Worm (Caenorhabditis elegans) whole organism, young adult: ENCODE results near the gene thoc-1.

Source experiments
- B0019.2 ChIP-seq: fragments of 200-800 bp; sonication (Bioruptor generic); conservative IDR thresholded peaks from 2 replicates; pipeline ENCODE4 v1.3.6; 2022; ENCODE audit warnings: missing genetic modification reagents, missing genetic modification characterization, missing compliant biosample characterization
- B0035.1 ChIP-seq: sonication (generic microtip); optimal IDR thresholded peaks from 2 replicates; lab custom pipeline; 2016; ENCODE audit warnings: missing genetic modification characterization, mild to moderate bottlenecking, missing compliant biosample characterization, missing genotype, missing genetic modification reagents
- F22D6.2 ChIP-seq: sonication (generic microtip); optimal IDR thresholded peaks from 2 replicates; lab custom pipeline; 2016; ENCODE audit warnings: mild to moderate bottlenecking, missing genetic modification characterization, missing compliant biosample characterization
- F39B2.1 ChIP-seq: fragments of 200-800 bp; sonication (Bioruptor generic); IDR thresholded peaks from 2 replicates; pipeline ENCODE4 v1.3.6; 2022; ENCODE audit warnings: missing genetic modification reagents, missing genetic modification characterization, missing compliant biosample characterization
- K11D2.4 ChIP-seq: fragments of 200-800 bp; sonication (Bioruptor generic); IDR thresholded peaks from 2 replicates; pipeline ENCODE4 v1.3.6; 2022; ENCODE audit warnings: missing genetic modification reagents, missing genetic modification characterization, missing compliant biosample characterization
- Y79H2A.3 ChIP-seq: fragments of 200-800 bp; sonication (Bioruptor generic); conservative IDR thresholded peaks from 2 replicates; pipeline ENCODE4 v1.3.6; 2022; ENCODE audit warnings: missing genetic modification reagents, missing genetic modification characterization, missing compliant biosample characterization
- ZK185.1 ChIP-seq: sonication (generic microtip); optimal IDR thresholded peaks from 2 replicates; lab custom pipeline; 2016; ENCODE audit warnings: mild to moderate bottlenecking, missing genetic modification characterization, missing compliant biosample characterization; ENCODE audit not compliant: poor library complexity, severe bottlenecking
- akir-1 ChIP-seq: fragments of 200-800 bp; sonication (Bioruptor generic); optimal IDR thresholded peaks from 2 replicates; lab custom pipeline; 2018; ENCODE audit warnings: mild to moderate bottlenecking, missing genetic modification characterization, moderate library complexity, missing compliant biosample characterization
- atf-7 ChIP-seq: sonication (generic microtip); optimal IDR thresholded peaks from 2 replicates; lab custom pipeline; 2017; ENCODE audit warnings: mild to moderate bottlenecking, missing genetic modification characterization, missing compliant biosample characterization
- athp-1 ChIP-seq: sonication (generic microtip); optimal IDR thresholded peaks from 2 replicates; lab custom pipeline; 2017; ENCODE audit warnings: mild to moderate bottlenecking, missing genetic modification characterization, missing compliant biosample characterization
- attf-3 ChIP-seq: fragments of 200-800 bp; sonication (Bioruptor generic); conservative IDR thresholded peaks from 2 replicates; pipeline ENCODE4 v1.3.6; 2022; ENCODE audit warnings: missing genetic modification reagents, missing genetic modification characterization, missing compliant biosample characterization
- cebp-2 ChIP-seq: fragments of 200-800 bp; sonication (Bioruptor generic); IDR thresholded peaks from 2 replicates; pipeline ENCODE4 v1.3.6; 2022; ENCODE audit warnings: missing genetic modification characterization, missing compliant biosample characterization
- ceh-58 ChIP-seq: fragments of 200-800 bp; sonication (Bioruptor generic); IDR thresholded peaks from 2 replicates; pipeline ENCODE4 v1.3.6; 2022; ENCODE audit warnings: missing genetic modification characterization, missing compliant biosample characterization
- die-1 ChIP-seq: sonication (generic microtip); optimal IDR thresholded peaks from 2 replicates; lab custom pipeline; 2016; ENCODE audit warnings: missing genotype, mild to moderate bottlenecking, missing genetic modification characterization, missing compliant biosample characterization
- dox-1 ChIP-seq: fragments of 200-800 bp; sonication (Bioruptor generic); IDR thresholded peaks from 2 replicates; pipeline ENCODE4 v1.3.6; 2022; ENCODE audit warnings: missing genetic modification reagents, missing genetic modification characterization, missing compliant biosample characterization
- dpl-1 ChIP-seq: fragments of 150-350 bp; optimal IDR thresholded peaks from 2 replicates; lab custom pipeline; 2014; ENCODE audit warnings: missing biosample characterization, missing genetic modification reagents, missing genetic modification characterization
- egl-18 ChIP-seq: fragments of 200-800 bp; sonication (Bioruptor generic); IDR thresholded peaks from 2 replicates; pipeline ENCODE4 v1.3.6; 2022; ENCODE audit warnings: missing genetic modification reagents, missing genetic modification characterization, missing compliant biosample characterization
- egl-44 ChIP-seq: fragments of 200-800 bp; sonication (Bioruptor generic); IDR thresholded peaks from 2 replicates; pipeline ENCODE4 v1.3.6; 2022; ENCODE audit warnings: missing genetic modification reagents, missing genetic modification characterization, missing compliant biosample characterization
- ekl-4 ChIP-seq: fragments of 200-800 bp; sonication (Bioruptor generic); IDR thresholded peaks from 2 replicates; pipeline ENCODE4 v1.3.6; 2022; ENCODE audit warnings: missing genetic modification reagents, missing genetic modification characterization, missing compliant biosample characterization
- ets-4 ChIP-seq: fragments of 200-800 bp; sonication (Bioruptor generic); optimal IDR thresholded peaks from 2 replicates; lab custom pipeline; 2018; ENCODE audit warnings: mild to moderate bottlenecking, missing genetic modification characterization, missing compliant biosample characterization
- hlh-26 ChIP-seq: fragments of 200-800 bp; sonication (Bioruptor generic); conservative IDR thresholded peaks from 2 replicates; pipeline ENCODE4 v1.3.6; 2022; ENCODE audit warnings: missing genetic modification reagents, missing genetic modification characterization, missing compliant biosample characterization
- let-526 ChIP-seq: fragments of 200-800 bp; sonication (Bioruptor generic); IDR thresholded peaks from 2 replicates; pipeline ENCODE4 v1.3.6; 2022; ENCODE audit warnings: missing genetic modification reagents, missing genetic modification characterization, missing compliant biosample characterization
- lin-54 ChIP-seq: fragments of 200-800 bp; sonication (Bioruptor generic); optimal IDR thresholded peaks from 2 replicates; lab custom pipeline; 2018; ENCODE audit warnings: mild to moderate bottlenecking, missing genetic modification characterization, missing compliant biosample characterization
- lir-1 ChIP-seq: fragments of 200-800 bp; sonication (Bioruptor generic); conservative IDR thresholded peaks from 2 replicates; pipeline ENCODE4 v1.3.6; 2022; ENCODE audit warnings: missing genetic modification reagents, missing genetic modification characterization, missing compliant biosample characterization
- madf-3 ChIP-seq: fragments of 200-800 bp; sonication (Bioruptor generic); IDR thresholded peaks from 2 replicates; pipeline ENCODE4 v1.3.6; 2022; ENCODE audit warnings: missing genetic modification reagents, missing genetic modification characterization, missing compliant biosample characterization
- madf-6 ChIP-seq: fragments of 200-800 bp; sonication (Bioruptor generic); IDR thresholded peaks from 2 replicates; pipeline ENCODE4 v1.3.6; 2022; ENCODE audit warnings: missing genetic modification reagents, missing genetic modification characterization, missing compliant biosample characterization
- mcd-1 ChIP-seq: fragments of 200-800 bp; sonication (Bioruptor generic); IDR thresholded peaks from 2 replicates; pipeline ENCODE4 v1.3.6; 2022; ENCODE audit warnings: missing genetic modification reagents, missing genetic modification characterization, missing compliant biosample characterization
- nfya-2 ChIP-seq: fragments of 200-800 bp; sonication (Bioruptor generic); IDR thresholded peaks from 2 replicates; pipeline ENCODE4 v1.3.6; 2022; ENCODE audit warnings: missing genetic modification reagents, missing genetic modification characterization, missing compliant biosample characterization
- nhr-179 ChIP-seq: sonication (generic microtip); optimal IDR thresholded peaks from 2 replicates; lab custom pipeline; 2016; ENCODE audit warnings: mild to moderate bottlenecking, missing genetic modification characterization, missing compliant biosample characterization
- nhr-27 ChIP-seq: fragments of 200-800 bp; sonication (Bioruptor generic); optimal IDR thresholded peaks from 2 replicates; lab custom pipeline; 2018; ENCODE audit warnings: mild to moderate bottlenecking, missing genetic modification characterization, moderate library complexity, missing compliant biosample characterization
- pbrm-1 ChIP-seq: fragments of 200-800 bp; sonication (Bioruptor generic); IDR thresholded peaks from 2 replicates; pipeline ENCODE4 v1.3.6; 2022; ENCODE audit warnings: missing genetic modification reagents, missing genetic modification characterization, missing compliant biosample characterization
- rpc-1 ChIP-seq, 2 experiments: fragments of 150-350 bp in 1 of 2; sonication (generic microtip) in 1 of 2; optimal IDR thresholded peaks; 2 replicates each; lab custom pipeline; 2014 to 2018; ENCODE audit warnings: missing biosample characterization in 1 of 2, missing genetic modification characterization in 1 of 2, missing genetic modification reagents in 1 of 2, missing genotype in 1 of 2
- unc-130 ChIP-seq: sonication (generic microtip); optimal IDR thresholded peaks from 2 replicates; lab custom pipeline; 2016; ENCODE audit warnings: missing genetic modification reagents, missing genetic modification characterization, missing compliant biosample characterization
- ztf-22 ChIP-seq: fragments of 200-800 bp; sonication (Bioruptor generic); optimal IDR thresholded peaks from 2 replicates; lab custom pipeline; 2018; ENCODE audit warnings: mild to moderate bottlenecking, missing genetic modification characterization, moderate library complexity, missing compliant biosample characterization
- ztf-25 ChIP-seq: fragments of 200-800 bp; sonication (Bioruptor generic); IDR thresholded peaks from 2 replicates; pipeline ENCODE4 v1.3.6; 2022; ENCODE audit warnings: missing genetic modification reagents, missing genetic modification characterization, missing compliant biosample characterization

Gene thoc-1

ce11 chrII:701371-702139 lies at the start of gene thoc-1:
Gene thoc-1 (plus strand): TSS chrII:702107.
- TF ChIP-seq mcd-1 (GFP tag; lab: Robert Waterston, UW) (no peak), pbrm-1 (GFP tag; lab: Robert Waterston, UW) (no peak), attf-3 (peak; percentile 85), lir-1 (GFP tag; lab: Robert Waterston, UW) (no peak), ekl-4 (no peak), ets-4 (GFP tag; lab: Kevin White, UChicago) (no peak)
- TF ChIP-seq, all 124 proteins: peak for 1

DNA sequence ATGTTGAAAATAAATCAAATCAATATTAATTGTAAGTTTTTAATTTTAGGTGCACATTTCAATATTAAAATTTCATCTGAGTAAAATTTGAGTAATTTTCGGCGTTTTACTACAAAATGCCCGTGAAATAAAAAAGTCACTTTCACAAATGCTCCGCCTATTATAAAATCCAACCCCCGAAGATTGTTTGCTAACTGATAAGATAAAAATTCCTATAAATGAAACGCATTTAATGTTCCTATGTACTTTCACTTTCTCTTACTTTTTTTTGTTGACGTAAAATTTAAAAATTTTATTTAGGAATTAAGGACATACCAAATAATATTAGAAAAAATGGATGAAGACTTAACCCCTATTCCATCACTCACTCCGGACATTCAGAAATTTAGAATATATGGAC lies 43.5 kb upstream of the thoc-1 start, which contains the start of gene sdz-24:
sdz-24 (plus strand) TSS at position 301 of the 400 bp plus-strand sequence.
- TF ChIP-seq dpl-1 (GFP tag; lab: Kevin White, UChicago), result no peak
- TF ChIP-seq unc-130 (GFP tag; lab: Kevin White, UChicago), result no peak
- no peak for TF ChIP-seq B0035.1 (tag; lab: Kevin White, UChicago)
- TF ChIP-seq K11D2.4 (GFP tag; lab: Robert Waterston, UW), result no peak
- no peak for TF ChIP-seq ceh-58 (GFP tag; lab: Robert Waterston, UW)
- no peak for TF ChIP-seq lin-54 (GFP tag; lab: Kevin White, UChicago)
- no peak for TF ChIP-seq egl-18 (GFP tag; lab: Robert Waterston, UW)
- no peak for TF ChIP-seq lir-1 (GFP tag; lab: Robert Waterston, UW)
- TF ChIP-seq atf-7 (tag; lab: Kevin White, UChicago), result no peak
- no peak for TF ChIP-seq F22D6.2 (tag; lab: Kevin White, UChicago)
- no peak for TF ChIP-seq B0019.2

DNA sequence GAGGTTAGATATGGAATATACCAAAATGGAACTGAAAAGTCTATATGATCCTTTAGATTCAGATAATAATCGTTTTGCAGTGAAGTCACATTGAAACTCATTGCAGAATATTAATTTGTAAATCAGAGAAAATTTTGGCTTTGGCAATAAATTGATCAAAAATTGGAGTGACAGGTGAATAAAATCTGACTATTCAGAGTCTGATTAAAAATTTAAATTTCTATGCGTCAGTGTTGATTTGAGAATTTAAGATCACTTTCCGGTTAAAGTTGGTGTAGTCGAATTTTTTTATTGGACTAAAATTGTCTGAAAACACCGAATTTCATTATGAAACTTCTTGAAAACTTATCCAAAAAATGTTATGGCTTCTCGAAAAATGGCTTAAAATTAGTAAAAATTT lies 40.2 kb upstream of the thoc-1 start, which contains the start of gene sri-45:
sri-45 (minus strand) TSS at position 101 of the 400 bp plus-strand sequence.
- TF ChIP-seq akir-1 (GFP tag; lab: Kevin White, UChicago) (no peak), egl-18 (GFP tag; lab: Robert Waterston, UW) (no peak), ztf-25 (GFP tag; lab: Robert Waterston, UW) (no peak), cebp-2 (GFP tag; lab: Robert Waterston, UW) (no peak), rpc-1 (optimal IDR thresholded peaks at IDR 0.05; lab: Kevin White, UChicago) (no peak), rpc-1 (tag; optimal IDR thresholded peaks at IDR 0.05; lab: Kevin White, UChicago) (no peak), dox-1 (GFP tag; lab: Robert Waterston, UW) (no peak), dpl-1 (GFP tag; lab: Kevin White, UChicago) (no peak), nhr-179 (tag; lab: Kevin White, UChicago) (no peak), nhr-27 (no peak), Y79H2A.3 (GFP tag; lab: Robert Waterston, UW) (no peak), athp-1 (tag; lab: Kevin White, UChicago) (no peak), die-1 (tag; lab: Kevin White, UChicago) (no peak)

DNA sequence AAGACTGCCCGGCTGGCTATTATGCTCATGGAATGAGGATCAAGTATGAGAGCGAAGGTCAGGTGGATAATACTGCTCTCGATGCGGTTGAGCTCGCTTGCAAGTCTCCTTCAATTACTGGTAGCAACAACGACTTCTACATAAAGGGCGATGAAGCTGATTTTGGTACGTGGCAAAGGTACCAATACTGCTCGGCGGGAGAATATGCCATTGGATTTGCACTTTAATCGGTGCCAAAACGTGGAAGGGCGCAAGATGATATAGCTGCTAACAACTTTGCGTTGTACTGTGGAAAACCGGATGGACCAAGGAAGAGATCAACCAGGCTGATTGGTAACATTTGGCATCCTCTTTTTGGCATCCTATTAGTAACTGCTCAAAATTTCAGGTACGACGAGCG lies 34.0 kb upstream of the thoc-1 start:
- TF ChIP-seq F39B2.1 (GFP tag; lab: Robert Waterston, UW) (no peak), let-526 (GFP tag; lab: Robert Waterston, UW) (no peak), ZK185.1 (no peak), madf-6 (GFP tag; lab: Robert Waterston, UW) (no peak), hlh-26 (no peak), B0035.1 (tag; lab: Kevin White, UChicago) (no peak), madf-3 (no peak), nfya-2 (GFP tag; lab: Robert Waterston, UW) (no peak), ztf-22 (no peak), egl-44 (GFP tag; lab: Robert Waterston, UW) (no peak)
